Worm (Caenorhabditis elegans) whole organism, L4 larva: ENCODE data around the gene T02G5.7.
A peak's percentile ranks its signal among the peaks of the same experiment; 100 is the strongest.
"Not testable (repeated sequence)": the region's sequence is repeated elsewhere in the genome, so short reads cannot be mapped to it uniquely, and the experiment has no call there.

Experiments
- aha-1 ChIP-seq: fragments of 150-350 bp; peaks from one replicate; lab custom pipeline; 2014; ENCODE audit warnings: missing biosample characterization, missing genetic modification characterization
- ceh-82 ChIP-seq: sonication (generic microtip); optimal IDR thresholded peaks from 2 replicates; lab custom pipeline; 2017; ENCODE audit warnings: missing biosample characterization, missing genetic modification characterization
- jun-1 ChIP-seq: fragments of 150-350 bp; optimal IDR thresholded peaks from 2 replicates; lab custom pipeline; 2014; ENCODE audit warnings: missing biosample characterization, missing genetic modification reagents, missing genetic modification characterization
- lin-15B ChIP-seq: fragments of 150-350 bp; sonication (generic microtip); optimal IDR thresholded peaks from 3 replicates; lab custom pipeline; 2014; ENCODE audit warnings: missing biosample characterization, missing genetic modification characterization
- lin-39 ChIP-seq: fragments of 150-350 bp; optimal IDR thresholded peaks from 2 replicates; lab custom pipeline; 2014; ENCODE audit warnings: missing biosample characterization, missing genetic modification reagents, missing genetic modification characterization
- mdl-1 ChIP-seq, 2 experiments: fragments of 150-350 bp in 1 of 2; sonication (generic microtip) in 1 of 2; optimal IDR thresholded peaks; 2 replicates each; lab custom pipeline; 2014 to 2017; ENCODE audit warnings: missing biosample characterization in 2 of 2, missing genetic modification characterization in 2 of 2
- mdt-29 ChIP-seq: fragments of 200-800 bp; sonication (Bioruptor generic); IDR thresholded peaks from 2 replicates; pipeline ENCODE4 v1.3.6; 2022; ENCODE audit warnings: missing genetic modification reagents, missing genetic modification characterization, missing compliant biosample characterization
- nhr-102 ChIP-seq: sonication (generic microtip); optimal IDR thresholded peaks from 2 replicates; lab custom pipeline; 2016; ENCODE audit warnings: mild to moderate bottlenecking, missing genetic modification characterization, moderate library complexity, missing compliant biosample characterization
- nhr-11 ChIP-seq: fragments of 150-350 bp; optimal IDR thresholded peaks from 2 replicates; lab custom pipeline; 2014; ENCODE audit warnings: missing biosample characterization, missing genetic modification characterization
- nhr-28 ChIP-seq: fragments of 150-350 bp; optimal IDR thresholded peaks from 2 replicates; lab custom pipeline; 2014; ENCODE audit warnings: missing biosample characterization, missing genetic modification characterization
- nhr-77 ChIP-seq: fragments of 150-350 bp; optimal IDR thresholded peaks from 2 replicates; lab custom pipeline; 2014; ENCODE audit warnings: missing biosample characterization, missing genetic modification characterization
- pha-4 ChIP-seq, 2 experiments: fragments of 150-350 bp in 1 of 2; fragments of 200-800 bp in 1 of 2; sonication (Bioruptor generic) in 1 of 2; IDR thresholded peaks in 1 of 2; optimal IDR thresholded peaks in 1 of 2; 2 replicates each; pipeline versions ENCODE4 v1.3.6 to Lab custom; 2014 to 2022; ENCODE audit warnings: missing genetic modification characterization in 2 of 2, missing genetic modification reagents in 2 of 2, missing biosample characterization in 1 of 2, missing compliant biosample characterization in 1 of 2
- saeg-2 ChIP-seq: fragments of 200-800 bp; sonication (Bioruptor generic); IDR thresholded peaks from 2 replicates; pipeline ENCODE4 v1.3.6; 2022; ENCODE audit warnings: missing genetic modification reagents, missing genetic modification characterization, missing compliant biosample characterization

ce11 chrII:7042090-7042489 lies 33.3 kb upstream of the T02G5.7 start:
- not testable (repeated sequence) for TF ChIP-seq nhr-102 (tag; lab: Kevin White, UChicago); lin-15B (tag; lab: Kevin White, UChicago); mdl-1 (tag; optimal IDR thresholded peaks at IDR 0.05; lab: Kevin White, UChicago); ceh-82 (tag; lab: Kevin White, UChicago); jun-1; lin-39 (tag; lab: Kevin White, UChicago); nhr-77; pha-4 (tag; optimal IDR thresholded peaks at IDR 0.05; lab: Kevin White, UChicago); nhr-11 (tag; lab: Kevin White, UChicago); nhr-28 (tag; lab: Kevin White, UChicago); aha-1 (tag; lab: Kevin White, UChicago)
- peak; percentile 70 for TF ChIP-seq mdt-29 (GFP tag; lab: Robert Waterston, UW)
- TF ChIP-seq pha-4 (GFP tag; IDR thresholded peaks at IDR 0.05; lab: Robert Waterston, UW), result peak; percentile 87
- TF ChIP-seq saeg-2 (GFP tag; lab: Robert Waterston, UW), result 0 out of 2 replicates have a peak, but pooled peaks have one; percentile 15
